Fruit fly (Drosophila melanogaster) Kc167 (cell line): ENCODE data around the gene Nmd3.

ENCODE experiments used
- Myc ChIP-seq: fragments of >200 bp; optimal IDR thresholded peaks from 2 replicates; lab custom pipeline; 2017; ENCODE audit warnings: missing external identifiers
- Sin3A ChIP-seq: fragments of >200 bp; optimal IDR thresholded peaks from 2 replicates; lab custom pipeline; 2018; ENCODE audit warnings: missing external identifiers
- h ChIP-seq: fragments of >200 bp; optimal IDR thresholded peaks from 3 replicates; lab custom pipeline; 2018; ENCODE audit warnings: missing external identifiers
- insv ChIP-seq: fragments of >200 bp; optimal IDR thresholded peaks from 3 replicates; lab custom pipeline; 2018; ENCODE audit warnings: missing external identifiers
- psq ChIP-seq: fragments of >200 bp; optimal IDR thresholded peaks from 2 replicates; lab custom pipeline; 2017; ENCODE audit warnings: missing external identifiers
- ttk ChIP-seq: sonication (Bioruptor generic); optimal IDR thresholded peaks from 2 replicates; lab custom pipeline; 2017; ENCODE audit warnings: missing external identifiers

The Nmd3 gene

dm6 chrX:2162130-2162907 lies 22.1 kb downstream of the Nmd3 start, which contains the start of the genes Cyp4d1 and CG3630:
TSS of gene Cyp4d1 (minus strand) at chrX:2162180.
TSS of gene CG3630 (plus strand) at chrX:2162196.
- TF ChIP-seq psq (lab: Kevin White, UChicago): no peak
- no peak for TF ChIP-seq Sin3A (lab: Kevin White, UChicago)
- TF ChIP-seq Myc (lab: Kevin White, UChicago): no peak
- TF ChIP-seq h (lab: Kevin White, UChicago): no peak
- TF ChIP-seq ttk (lab: Kevin White, UChicago): no peak
- TF ChIP-seq insv (lab: Kevin White, UChicago): no peak

DNA sequence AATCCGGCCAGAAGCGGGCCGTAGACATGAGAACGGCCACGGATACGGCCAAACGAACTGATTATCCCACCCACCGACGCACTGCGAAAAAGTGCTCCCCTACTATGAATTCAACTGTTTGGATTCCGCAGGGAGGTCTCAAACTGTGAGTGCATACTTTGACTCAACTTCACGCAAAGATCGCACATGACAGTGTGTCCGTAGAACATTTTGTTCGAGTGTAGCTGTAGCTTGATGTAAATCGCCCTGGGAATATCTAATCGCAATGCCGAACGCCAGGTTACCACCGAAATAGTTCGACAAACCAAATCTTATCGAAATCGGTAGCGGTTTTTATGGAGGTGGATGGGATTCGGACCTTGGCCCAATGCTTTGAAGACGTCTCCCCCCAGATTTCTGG lies 23.4 kb downstream of the Nmd3 start:
- TF ChIP-seq ttk (lab: Kevin White, UChicago): no peak
- TF ChIP-seq insv (lab: Kevin White, UChicago): no peak
- no peak for TF ChIP-seq psq (lab: Kevin White, UChicago)
- no peak for TF ChIP-seq Myc (lab: Kevin White, UChicago)
- no peak for TF ChIP-seq h (lab: Kevin White, UChicago)
- no peak for TF ChIP-seq Sin3A (lab: Kevin White, UChicago)

DNA sequence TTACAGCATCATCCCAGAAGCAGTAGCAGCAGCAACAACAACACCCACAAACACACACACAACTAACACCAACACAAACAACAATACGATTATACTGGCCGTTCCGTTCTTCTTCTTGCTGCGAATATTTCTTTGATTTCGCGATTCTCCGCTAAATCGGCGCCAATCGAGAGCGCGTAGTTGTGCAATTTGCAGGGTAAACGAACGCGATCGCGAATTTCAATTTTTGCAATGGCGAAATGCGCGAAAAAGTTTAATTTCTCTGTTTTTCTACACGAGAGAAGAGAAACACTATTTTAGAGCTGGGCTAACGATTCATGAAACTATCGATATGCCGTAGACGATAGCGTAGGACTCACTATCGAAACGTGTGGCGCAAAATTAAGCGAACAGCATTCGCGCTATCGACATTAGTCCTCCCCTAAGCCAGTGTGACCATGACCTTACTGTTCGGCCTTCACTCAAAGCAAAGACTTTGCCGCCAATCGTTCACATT lies 25.8 kb downstream of the Nmd3 start, which contains the start of gene wapl:
TSS of gene wapl (minus strand) at position 316 of the 496 bp plus-strand sequence.
- TF ChIP-seq h (lab: Kevin White, UChicago): no peak

DNA sequence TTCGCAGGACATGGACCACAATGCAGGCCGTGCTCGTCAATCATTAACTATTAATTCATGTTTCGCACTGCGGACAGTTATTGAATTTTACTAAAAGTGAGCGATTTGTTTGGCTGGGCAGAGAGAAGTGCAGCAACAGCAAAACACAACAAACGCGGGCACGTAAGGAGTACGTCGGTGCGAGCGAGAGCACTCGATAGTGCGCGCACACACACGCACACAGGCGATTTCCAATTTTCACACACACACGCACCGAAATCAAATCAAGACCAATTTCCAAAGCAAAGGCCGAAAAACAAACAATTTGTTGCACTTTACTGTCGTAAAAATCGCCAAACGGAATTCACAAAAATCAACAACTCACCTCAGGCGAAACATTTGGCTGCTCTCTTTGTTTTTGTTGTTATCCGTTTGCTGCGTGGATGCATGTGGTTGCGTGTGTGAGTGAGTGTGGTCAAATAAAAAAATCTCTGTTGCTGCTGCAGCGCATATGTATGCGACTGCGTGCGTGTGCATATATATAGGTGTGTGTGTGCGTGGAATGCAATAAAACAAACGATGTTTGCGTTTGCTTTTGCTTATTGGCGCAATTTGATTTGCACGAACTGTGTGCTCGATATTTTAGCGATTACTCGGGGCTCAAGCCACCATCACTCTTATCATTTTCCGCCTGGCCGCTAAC lies 26.4 kb downstream of the Nmd3 start:
- TF ChIP-seq Myc (lab: Kevin White, UChicago) (no peak), ttk (lab: Kevin White, UChicago) (no peak), psq (lab: Kevin White, UChicago) (no peak), h (lab: Kevin White, UChicago) (no peak), Sin3A (lab: Kevin White, UChicago) (no peak), insv (lab: Kevin White, UChicago) (no peak)

dm6 chrX:2155868-2156267 lies 28.6 kb downstream of the Nmd3 start:
- no peak for TF ChIP-seq ttk (lab: Kevin White, UChicago)
- peak; percentile 74 for TF ChIP-seq h (lab: Kevin White, UChicago)
- no peak for TF ChIP-seq Myc (lab: Kevin White, UChicago)
- TF ChIP-seq insv (lab: Kevin White, UChicago): peak; percentile 88
- no peak for TF ChIP-seq Sin3A (lab: Kevin White, UChicago)
- TF ChIP-seq psq (lab: Kevin White, UChicago): no peak

- TF ChIP-seq psq (lab: Kevin White, UChicago) (no peak), h (lab: Kevin White, UChicago) (no peak), ttk (lab: Kevin White, UChicago) (no peak), insv (lab: Kevin White, UChicago) (no peak), Myc (lab: Kevin White, UChicago) (no peak), Sin3A (lab: Kevin White, UChicago) (no peak)
Observed at dm6 chrX:2149478-2149877, 35.0 kb downstream of the Nmd3 start, which contains the start of gene bcn92. TSS of gene bcn92 (minus strand) at chrX:2149647.

- TF ChIP-seq insv (lab: Kevin White, UChicago): no peak
- no peak for TF ChIP-seq ttk (lab: Kevin White, UChicago)
- TF ChIP-seq h (lab: Kevin White, UChicago): no peak
- TF ChIP-seq Myc (lab: Kevin White, UChicago): no peak
- no peak for TF ChIP-seq psq (lab: Kevin White, UChicago)
- no peak for TF ChIP-seq Sin3A (lab: Kevin White, UChicago)
Observed at dm6 chrX:2148671-2149070, 35.8 kb downstream of the Nmd3 start.

- TF ChIP-seq psq (lab: Kevin White, UChicago): no peak
- no peak for TF ChIP-seq insv (lab: Kevin White, UChicago)
- no peak for TF ChIP-seq ttk (lab: Kevin White, UChicago)
- TF ChIP-seq Myc (lab: Kevin White, UChicago): no peak
- TF ChIP-seq h (lab: Kevin White, UChicago): no peak
- no peak for TF ChIP-seq Sin3A (lab: Kevin White, UChicago)
Observed at dm6 chrX:2147475-2147874, 37.0 kb downstream of the Nmd3 start.

- TF ChIP-seq insv (lab: Kevin White, UChicago): no peak
- no peak for TF ChIP-seq Sin3A (lab: Kevin White, UChicago)
- TF ChIP-seq Myc (lab: Kevin White, UChicago): no peak
- no peak for TF ChIP-seq h (lab: Kevin White, UChicago)
- TF ChIP-seq psq (lab: Kevin White, UChicago): no peak
- TF ChIP-seq ttk (lab: Kevin White, UChicago): no peak
Observed at dm6 chrX:2146574-2146973, 37.9 kb downstream of the Nmd3 start.

DNA sequence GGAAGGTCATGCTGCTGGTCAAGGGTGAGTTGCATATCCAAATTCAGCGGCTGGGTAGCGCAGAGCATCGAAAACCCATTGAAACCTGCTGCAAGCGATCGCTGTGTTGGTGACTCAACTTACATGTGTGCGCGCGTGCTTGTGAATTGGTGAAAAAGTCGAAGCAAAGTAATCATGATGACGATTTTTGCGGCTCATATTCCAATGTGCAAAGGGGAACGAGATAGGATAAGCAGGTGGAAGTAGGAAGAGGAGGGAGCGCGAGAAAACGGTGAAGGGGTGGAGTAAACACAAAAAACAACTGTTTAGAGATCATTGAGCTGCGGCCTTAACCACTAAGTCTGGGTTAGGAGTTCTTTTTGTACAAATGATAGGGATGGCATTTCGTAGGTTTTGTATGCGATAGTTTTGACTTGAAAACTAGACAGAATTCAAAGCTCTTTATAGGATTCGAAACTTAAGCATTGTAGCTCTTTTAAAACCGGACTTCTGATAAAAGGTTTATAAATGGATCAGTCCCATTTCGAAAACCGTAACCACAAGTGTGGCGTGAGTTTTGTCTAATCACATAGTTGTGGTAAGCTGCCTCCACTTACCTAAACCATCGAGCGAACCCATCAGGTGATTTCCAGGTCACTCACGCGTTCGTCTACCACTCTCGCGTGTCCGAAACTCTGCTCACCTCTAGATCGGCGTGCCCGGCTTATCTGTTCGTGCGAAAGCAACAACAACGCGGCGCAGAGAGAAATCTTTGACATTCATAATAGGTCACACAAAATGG lies 38.6 kb downstream of the Nmd3 start:
- TF ChIP-seq psq (lab: Kevin White, UChicago) (no peak), ttk (lab: Kevin White, UChicago) (no peak), insv (lab: Kevin White, UChicago) (no peak), Myc (lab: Kevin White, UChicago) (no peak), Sin3A (lab: Kevin White, UChicago) (no peak), h (lab: Kevin White, UChicago) (no peak)
